Worm (Caenorhabditis elegans): ENCODE measurements around the gene D2023.4.

The D2023.4 gene

DNA sequence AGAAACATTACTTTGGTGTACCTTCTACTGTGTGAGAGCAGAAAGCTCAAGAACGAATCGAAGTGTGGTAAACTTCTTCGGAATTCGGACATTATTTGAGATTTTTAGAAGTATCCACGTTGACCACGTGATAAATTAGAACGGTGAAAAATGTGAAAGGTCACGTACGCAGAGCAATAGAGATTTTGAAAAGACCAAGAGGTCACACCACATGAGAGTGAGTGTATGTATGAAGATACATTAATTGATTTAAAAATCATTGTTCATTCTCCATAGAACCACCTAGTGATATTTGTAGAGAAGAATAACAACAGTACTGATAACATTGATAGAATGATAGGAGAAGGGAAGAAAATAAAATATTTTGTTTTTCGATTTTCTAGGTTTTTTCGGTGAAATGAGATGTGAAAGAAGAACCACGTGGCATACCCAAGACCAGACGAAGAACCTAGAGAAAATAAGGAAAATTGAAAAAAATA, 3.1 kb downstream of the D2023.4 start, which contains the start of gene pyc-1 (continued):
- TF ChIP-seq B0336.3 (GFP tag; IDR thresholded peaks at IDR 0.05) = no peak; the same call in 1 of the 2 replicates
- no peak for TF ChIP-seq K12H6.12 (tag; optimal IDR thresholded peaks at IDR 0.05)
- TF ChIP-seq snpc-4 (GFP tag; optimal IDR thresholded peaks at IDR 0.05) = no peak
- TF ChIP-seq snpc-4 (tag; optimal IDR thresholded peaks at IDR 0.05) = peak in 2 of 4 experiments; percentile 2 to 28
- no peak for TF ChIP-seq hlh-26 (GFP tag; conservative IDR thresholded peaks at IDR 0.05)
- TF ChIP-seq ztf-18 (tag; optimal IDR thresholded peaks at IDR 0.05) = no peak
- TF ChIP-seq nhr-80 (tag; optimal IDR thresholded peaks at IDR 0.05) = peak; percentile 32
- TF ChIP-seq F52B5.7 (tag; optimal IDR thresholded peaks at IDR 0.05) = no peak
- TF ChIP-seq tlf-1 (GFP tag; optimal IDR thresholded peaks at IDR 0.05) = no peak
- TF ChIP-seq K11D2.4 (GFP tag; IDR thresholded peaks at IDR 0.05) = no peak
- no peak for TF ChIP-seq let-526 (GFP tag; IDR thresholded peaks at IDR 0.05)
- TF ChIP-seq F39B2.1 (GFP tag; IDR thresholded peaks at IDR 0.05) = no peak
- peak; percentile 23 for TF ChIP-seq lin-40 (tag; optimal IDR thresholded peaks at IDR 0.05)
- no peak for TF ChIP-seq let-607 (tag; optimal IDR thresholded peaks at IDR 0.05)
- no peak for TF ChIP-seq gei-17 (GFP tag; optimal IDR thresholded peaks at IDR 0.05)
- TF ChIP-seq madf-10 (tag; optimal IDR thresholded peaks at IDR 0.05) = no peak
- TF ChIP-seq F57C9.4 (tag; optimal IDR thresholded peaks at IDR 0.05) = no peak
- TF ChIP-seq attf-5 (GFP tag; optimal IDR thresholded peaks at IDR 0.05) = peak; percentile 42
- TF ChIP-seq zim-3 (tag; optimal IDR thresholded peaks at IDR 0.05) = no peak
- no peak for TF ChIP-seq nhr-179 (tag; optimal IDR thresholded peaks at IDR 0.05)
- no peak for TF ChIP-seq nfyb-1 (GFP tag; IDR thresholded peaks at IDR 0.05)
- no peak for TF ChIP-seq cebp-1 (GFP tag; IDR thresholded peaks at IDR 0.05)
- TF ChIP-seq cebp-1 (tag; optimal IDR thresholded peaks at IDR 0.05) = peak; percentile 2
- no peak for TF ChIP-seq ceh-40 (GFP tag; IDR thresholded peaks at IDR 0.05)
- no peak for TF ChIP-seq egl-18 (GFP tag; IDR thresholded peaks at IDR 0.05)
- peak; percentile 16 for TF ChIP-seq tbp1 (GFP tag; optimal IDR thresholded peaks at IDR 0.05)
- no peak for TF ChIP-seq snpc-1.1 (tag; optimal IDR thresholded peaks at IDR 0.05; ENCODE audit: insufficient read depth)
- TF ChIP-seq dox-1 (GFP tag; IDR thresholded peaks at IDR 0.05) = no peak
- TF ChIP-seq lsy-27 (tag; optimal IDR thresholded peaks at IDR 0.05; ENCODE audit: borderline replicate concordance, insufficient read depth) = no peak
- TF ChIP-seq F49E8.2 (tag; optimal IDR thresholded peaks at IDR 0.05; ENCODE audit: insufficient read depth) = no peak
- TF ChIP-seq B0261.1 (tag; optimal IDR thresholded peaks at IDR 0.05) = no peak
- TF ChIP-seq egrh-3 (GFP tag; IDR thresholded peaks at IDR 0.05) = no peak
- TF ChIP-seq Y53F4B.3 (GFP tag; IDR thresholded peaks at IDR 0.05) = no peak
- no peak for TF ChIP-seq fkh-3 (tag; optimal IDR thresholded peaks at IDR 0.05)
- no peak for TF ChIP-seq C06A6.2 (GFP tag; conservative IDR thresholded peaks at IDR 0.05)
- TF ChIP-seq lin-35 (GFP tag; optimal IDR thresholded peaks at IDR 0.05) = no peak
- TF ChIP-seq lsl-1 (GFP tag; optimal IDR thresholded peaks at IDR 0.05) = no peak
- TF ChIP-seq mel-28 (tag; optimal IDR thresholded peaks at IDR 0.05; ENCODE audit: borderline replicate concordance) = no peak
- no peak for TF ChIP-seq hlh-12 (tag; optimal IDR thresholded peaks at IDR 0.05)
- no peak for TF ChIP-seq madf-8 (GFP tag; conservative IDR thresholded peaks at IDR 0.05)
- TF ChIP-seq F23B12.7 (tag; optimal IDR thresholded peaks at IDR 0.05; ENCODE audit: insufficient read depth) = peak; percentile 24
- TF ChIP-seq sdz-38 (tag; optimal IDR thresholded peaks at IDR 0.05) = no peak
- TF ChIP-seq somi-1 (GFP tag; optimal IDR thresholded peaks at IDR 0.05) = peak; percentile 6
- no peak for TF ChIP-seq ztf-22 (GFP tag; optimal IDR thresholded peaks at IDR 0.05)
- no peak for TF ChIP-seq rpc-1 (optimal IDR thresholded peaks at IDR 0.05)
- TF ChIP-seq rpc-1 (tag; optimal IDR thresholded peaks at IDR 0.05) = no peak
- TF ChIP-seq ztf-25 (GFP tag; IDR thresholded peaks at IDR 0.05) = no peak
- no peak for TF ChIP-seq die-1 (tag; optimal IDR thresholded peaks at IDR 0.05)
- no peak for TF ChIP-seq madf-3 (GFP tag; IDR thresholded peaks at IDR 0.05)

All from whole organism, young adult.